Fruit fly (Drosophila melanogaster) whole organism, wandering third instar larva: ENCODE data around the gene CG3040.

Experiments
- CG32264 ChIP-seq: fragments of 200-800 bp; sonication (Bioruptor generic); optimal IDR thresholded peaks from 2 replicates; lab custom pipeline; 2016; ENCODE audit warnings: missing biosample characterization, missing genetic modification characterization
- Hr83 ChIP-seq: fragments of 200-300 bp; sonication (Bioruptor generic); optimal IDR thresholded peaks from 2 replicates; lab custom pipeline; 2016; ENCODE audit warnings: missing biosample characterization, mild to moderate bottlenecking, missing genetic modification characterization, moderate library complexity; ENCODE audit not compliant: poor library complexity, severe bottlenecking
- Jra ChIP-seq: sonication (Bioruptor generic); optimal IDR thresholded peaks from 2 replicates; lab custom pipeline; 2016; ENCODE audit warnings: missing biosample characterization, missing genetic modification characterization
- Myc ChIP-seq: fragments of >200 bp; optimal IDR thresholded peaks from 2 replicates; lab custom pipeline; 2017
- Sp1 ChIP-seq: fragments of 200-800 bp; sonication (Bioruptor generic); optimal IDR thresholded peaks from 3 replicates; lab custom pipeline; 2019; ENCODE audit warnings: missing biosample characterization, mild to moderate bottlenecking, missing genetic modification characterization, moderate library complexity
- dl ChIP-seq, 2 experiments: fragments of 175-275, 200-275 bp in 1 of 2; fragments of 200-275 bp in 1 of 2; sonication (Bioruptor generic); optimal IDR thresholded peaks; lab custom pipeline; 2018; ENCODE audit warnings: mild to moderate bottlenecking in 2 of 2, missing biosample characterization in 2 of 2, missing genetic modification characterization in 2 of 2, moderate library complexity in 2 of 2; ENCODE audit not compliant: partially characterized antibody in 2 of 2, insufficient read depth in 1 of 2
- fru ChIP-seq: fragments of 200-800 bp; sonication (Bioruptor generic); optimal IDR thresholded peaks from 3 replicates; lab custom pipeline; 2016; ENCODE audit warnings: missing biosample characterization, mild to moderate bottlenecking, missing genetic modification characterization
- pan ChIP-seq: fragments of >200 bp; optimal IDR thresholded peaks from 2 replicates; lab custom pipeline; 2017
- rgr ChIP-seq: fragments of 200-800 bp; sonication (Bioruptor generic); optimal IDR thresholded peaks from 3 replicates; lab custom pipeline; 2016; ENCODE audit warnings: missing biosample characterization, mild to moderate bottlenecking, missing genetic modification characterization
- sage ChIP-seq: fragments of 200-800 bp; sonication (Bioruptor generic); optimal IDR thresholded peaks from 2 replicates; lab custom pipeline; 2016; ENCODE audit warnings: missing biosample characterization, mild to moderate bottlenecking, missing genetic modification characterization
- tai ChIP-seq: sonication (Bioruptor generic); optimal IDR thresholded peaks from 2 replicates; lab custom pipeline; 2016; ENCODE audit warnings: missing biosample characterization, missing genetic modification characterization
- usp ChIP-seq: fragments of >200 bp; optimal IDR thresholded peaks from 2 replicates; lab custom pipeline; 2017; ENCODE audit warnings: missing biosample characterization, missing genetic modification characterization
- woc ChIP-seq: sonication (Bioruptor generic); optimal IDR thresholded peaks from 2 replicates; lab custom pipeline; 2016; ENCODE audit warnings: missing biosample characterization, mild to moderate bottlenecking, missing genetic modification characterization

- no peak for TF ChIP-seq Hr83
- no peak for TF ChIP-seq Myc (lab: Kevin White, UChicago)
- TF ChIP-seq fru (GFP tag; lab: Kevin White, UChicago), result no peak
- no peak for TF ChIP-seq dl (GFP tag; optimal IDR thresholded peaks at IDR 0.05; lab: Kevin White, UChicago; ENCODE audit: insufficient read depth in 1 of 2, partially characterized antibody in 2 of 2)
- TF ChIP-seq Jra, result no peak
- TF ChIP-seq rgr (GFP tag; lab: Kevin White, UChicago), result peak; percentile 5
- no peak for TF ChIP-seq pan (lab: Kevin White, UChicago)
- TF ChIP-seq sage (GFP tag; lab: Kevin White, UChicago), result no peak
- no peak for TF ChIP-seq Sp1 (GFP tag; lab: Kevin White, UChicago)
- no peak for TF ChIP-seq CG32264 (GFP tag; lab: Kevin White, UChicago)
- no peak for TF ChIP-seq usp (GFP tag; lab: Kevin White, UChicago)
- TF ChIP-seq tai (GFP tag; lab: Kevin White, UChicago), result no peak
- TF ChIP-seq woc, result no peak
Measured at dm6 chrX:7004101-7004700, 31.0 kb upstream of the CG3040 start.
